Fruit fly (Drosophila melanogaster) whole organism, embryonic: ENCODE results near the gene Zn72D.

ENCODE experiments used
- Adf1 ChIP-seq: fragments of 200-800 bp; sonication (Bioruptor generic); IDR thresholded peaks from 2 replicates; pipeline ENCODE4 v1.3.6; 2022; ENCODE audit warnings: missing biosample characterization, missing genetic modification characterization
- Bgb ChIP-seq: fragments of 200-800 bp; sonication (Bioruptor generic); IDR thresholded peaks from 2 replicates; pipeline ENCODE4 v1.3.6; 2022; ENCODE audit warnings: missing biosample characterization, missing genetic modification characterization; ENCODE audit not compliant: partially characterized antibody
- BtbVII ChIP-seq: fragments of 200-800 bp; sonication (Bioruptor generic); optimal IDR thresholded peaks from 3 replicates; lab custom pipeline; 2017; ENCODE audit warnings: missing biosample characterization, mild to moderate bottlenecking, missing genetic modification characterization
- CG1024 ChIP-seq: fragments of 200-800 bp; sonication (Bioruptor generic); IDR thresholded peaks from 2 replicates; pipeline ENCODE4 v1.3.6; 2022; ENCODE audit warnings: missing biosample characterization, missing genetic modification characterization
- CG10462 ChIP-seq: fragments of 200-800 bp; sonication (Bioruptor generic); optimal IDR thresholded peaks from 2 replicates; lab custom pipeline; 2016; ENCODE audit warnings: missing biosample characterization, missing genetic modification characterization
- CG11723 ChIP-seq: fragments of 200-800 bp; sonication (Bioruptor generic); optimal IDR thresholded peaks from 2 replicates; lab custom pipeline; 2017; ENCODE audit warnings: missing biosample characterization, mild to moderate bottlenecking, missing genetic modification characterization
- CG13624 ChIP-seq: fragments of 200-800 bp; sonication (Bioruptor generic); optimal IDR thresholded peaks from 2 replicates; lab custom pipeline; 2016; ENCODE audit warnings: missing biosample characterization, missing genetic modification characterization
- CG14667 ChIP-seq: fragments of 200-800 bp; sonication (Bioruptor generic); IDR thresholded peaks from 2 replicates; pipeline ENCODE4 v1.3.6; 2022; ENCODE audit warnings: missing biosample characterization, missing genetic modification characterization
- CG15073 ChIP-seq: fragments of 200-800 bp; sonication (Bioruptor generic); optimal IDR thresholded peaks from 2 replicates; lab custom pipeline; 2016; ENCODE audit warnings: missing biosample characterization, missing genetic modification characterization
- CG15479 ChIP-seq: fragments of 200-800 bp; sonication (Bioruptor generic); optimal IDR thresholded peaks from 3 replicates; lab custom pipeline; 2019; ENCODE audit warnings: missing biosample characterization, mild to moderate bottlenecking, missing genetic modification characterization, moderate library complexity
- CG17186 ChIP-seq: fragments of 200-800 bp; sonication (Bioruptor generic); optimal IDR thresholded peaks from 3 replicates; lab custom pipeline; 2017; ENCODE audit warnings: missing biosample characterization, missing genetic modification reagents, missing genetic modification characterization
- CG17361 ChIP-seq: fragments of 200-800 bp; sonication (Bioruptor generic); IDR thresholded peaks from 3 replicates; pipeline ENCODE4 v1.3.6; 2022; ENCODE audit warnings: missing biosample characterization, missing genetic modification characterization
- CG1832 ChIP-seq: fragments of 200-800 bp; sonication (Bioruptor generic); optimal IDR thresholded peaks from 2 replicates; lab custom pipeline; 2017; ENCODE audit warnings: missing biosample characterization, mild to moderate bottlenecking, missing genetic modification characterization, inconsistent platforms
- CG2129 ChIP-seq: fragments of 200-800 bp; sonication (Bioruptor generic); IDR thresholded peaks from 2 replicates; pipeline ENCODE4 v1.3.6; 2022; ENCODE audit warnings: missing biosample characterization, missing genetic modification characterization; ENCODE audit not compliant: partially characterized antibody
- CG31441 ChIP-seq: fragments of 200-800 bp; sonication (Bioruptor generic); IDR thresholded peaks from 2 replicates; pipeline ENCODE4 v1.3.6; 2022; ENCODE audit warnings: missing biosample characterization, missing genetic modification characterization
- CG6654 ChIP-seq: fragments of 200-800 bp; sonication (Bioruptor generic); optimal IDR thresholded peaks from 2 replicates; lab custom pipeline; 2017; ENCODE audit warnings: missing biosample characterization, mild to moderate bottlenecking, missing genetic modification characterization
- CG6765 ChIP-seq: fragments of 200-800 bp; sonication (Bioruptor generic); optimal IDR thresholded peaks from 3 replicates; lab custom pipeline; 2017; ENCODE audit warnings: missing biosample characterization, mild to moderate bottlenecking, missing genetic modification characterization
- CG7357 ChIP-seq: fragments of 200-800 bp; sonication (Bioruptor generic); IDR thresholded peaks from 3 replicates; pipeline ENCODE4 v1.3.6; 2022; ENCODE audit warnings: missing biosample characterization, missing genetic modification characterization
- CG7372 ChIP-seq: fragments of 200-800 bp; sonication (Bioruptor generic); IDR thresholded peaks from 2 replicates; pipeline ENCODE4 v1.3.6; 2022; ENCODE audit warnings: missing biosample characterization, missing genetic modification characterization
- CG9609 ChIP-seq: fragments of 200-800 bp; sonication (Bioruptor generic); optimal IDR thresholded peaks from 3 replicates; lab custom pipeline; 2016; ENCODE audit warnings: missing biosample characterization, missing genetic modification characterization
- CHES-1-like ChIP-seq: fragments of 200-800 bp; sonication (Bioruptor generic); optimal IDR thresholded peaks from 2 replicates; lab custom pipeline; 2016; ENCODE audit warnings: missing biosample characterization, missing genetic modification characterization
- ERR ChIP-seq: fragments of 200-800 bp; sonication (Bioruptor generic); optimal IDR thresholded peaks from 2 replicates; lab custom pipeline; 2016; ENCODE audit warnings: missing biosample characterization, missing genetic modification characterization
- Eip74EF ChIP-seq, 2 experiments: fragments of 200-800 bp in 1 of 2; fragments of >200 bp in 1 of 2; sonication (Bioruptor generic) in 1 of 2; optimal IDR thresholded peaks; 2 replicates each; lab custom pipeline; 2017 to 2019; ENCODE audit warnings: missing biosample characterization in 2 of 2, missing genetic modification characterization in 2 of 2, mild to moderate bottlenecking in 1 of 2, moderate library complexity in 1 of 2
- Fer1 ChIP-seq: fragments of 200-800 bp; sonication (Bioruptor generic); optimal IDR thresholded peaks from 2 replicates; lab custom pipeline; 2017; ENCODE audit warnings: missing biosample characterization, mild to moderate bottlenecking, missing genetic modification characterization
- HmgD ChIP-seq: fragments of 200-800 bp; sonication (Bioruptor generic); optimal IDR thresholded peaks from 3 replicates; lab custom pipeline; 2016; ENCODE audit warnings: missing biosample characterization, missing genetic modification characterization
- HmgZ ChIP-seq: fragments of 200-800 bp; sonication (Bioruptor generic); optimal IDR thresholded peaks from 2 replicates; lab custom pipeline; 2018; ENCODE audit warnings: missing biosample characterization, mild to moderate bottlenecking, missing genetic modification characterization
- Hr39 ChIP-seq: fragments of >200 bp; optimal IDR thresholded peaks from 2 replicates; lab custom pipeline; 2017
- Lhr ChIP-seq: fragments of 200-800 bp; sonication (Bioruptor generic); optimal IDR thresholded peaks from 3 replicates; lab custom pipeline; 2017; ENCODE audit warnings: mild to moderate bottlenecking, missing biosample characterization, missing genetic modification reagents, missing genetic modification characterization
- Lim3 ChIP-seq: fragments of 200-800 bp; sonication (Bioruptor generic); IDR thresholded peaks from 2 replicates; pipeline ENCODE4 v1.3.6; 2022; ENCODE audit warnings: missing biosample characterization, missing genetic modification characterization
- Oli ChIP-seq: fragments of 200-800 bp; sonication (Bioruptor generic); optimal IDR thresholded peaks from 2 replicates; lab custom pipeline; 2018; ENCODE audit warnings: missing biosample characterization, mild to moderate bottlenecking, missing genetic modification characterization, moderate library complexity
- Ssrp ChIP-seq: fragments of 200-800 bp; sonication (Bioruptor generic); optimal IDR thresholded peaks from 2 replicates; lab custom pipeline; 2018; ENCODE audit warnings: missing biosample characterization, mild to moderate bottlenecking, missing genetic modification characterization, moderate library complexity
- Usf ChIP-seq: fragments of 200-800 bp; sonication (Bioruptor generic); optimal IDR thresholded peaks from 2 replicates; lab custom pipeline; 2017; ENCODE audit warnings: missing genotype, missing biosample characterization, missing genetic modification characterization
- bigmax ChIP-seq: fragments of 200-800 bp; sonication (Bioruptor generic); optimal IDR thresholded peaks from 2 replicates; lab custom pipeline; 2018; ENCODE audit warnings: missing biosample characterization, mild to moderate bottlenecking, missing genetic modification characterization
- cad ChIP-seq: fragments of >200 bp; optimal IDR thresholded peaks from 2 replicates; lab custom pipeline; 2017; ENCODE audit warnings: missing biosample characterization, missing genetic modification characterization
- croc ChIP-seq: fragments of 200-800 bp; sonication (Bioruptor generic); conservative IDR thresholded peaks from 3 replicates; pipeline ENCODE4 v1.3.6; 2022; ENCODE audit warnings: missing biosample characterization, missing genetic modification characterization
- dati ChIP-seq: fragments of 200-800 bp; sonication (Bioruptor generic); IDR thresholded peaks from 2 replicates; pipeline ENCODE4 v1.3.6; 2022; ENCODE audit warnings: missing biosample characterization, missing genetic modification characterization
- emc ChIP-seq: fragments of 200-800 bp; sonication (Bioruptor generic); optimal IDR thresholded peaks from 2 replicates; lab custom pipeline; 2016; ENCODE audit warnings: missing biosample characterization, missing genetic modification characterization
- gt ChIP-seq: fragments of 200-800 bp; sonication (Bioruptor generic); IDR thresholded peaks from 2 replicates; pipeline ENCODE4 v1.3.6; 2022; ENCODE audit warnings: missing biosample characterization, missing genetic modification characterization
- hth ChIP-seq: fragments of >200 bp; optimal IDR thresholded peaks from 2 replicates; lab custom pipeline; 2017; ENCODE audit warnings: inconsistent platforms
- mam ChIP-seq: fragments of 200-800 bp; sonication (Bioruptor generic); optimal IDR thresholded peaks from 3 replicates; lab custom pipeline; 2016; ENCODE audit warnings: missing biosample characterization, missing genetic modification characterization
- nerfin-2 ChIP-seq: fragments of 200-800 bp; sonication (Bioruptor generic); IDR thresholded peaks from 2 replicates; pipeline ENCODE4 v1.3.6; 2022; ENCODE audit warnings: missing biosample characterization, missing genetic modification characterization; ENCODE audit not compliant: partially characterized antibody
- nmo ChIP-seq: fragments of 200-800 bp; sonication (Bioruptor generic); optimal IDR thresholded peaks from 2 replicates; lab custom pipeline; 2018; ENCODE audit warnings: missing biosample characterization, mild to moderate bottlenecking, missing genetic modification characterization, moderate library complexity
- pzg ChIP-seq: fragments of 200-800 bp; sonication (Bioruptor generic); optimal IDR thresholded peaks from 3 replicates; lab custom pipeline; 2018; ENCODE audit warnings: missing biosample characterization, mild to moderate bottlenecking, missing genetic modification characterization, moderate library complexity
- sd ChIP-seq: fragments of 200-800 bp; sonication (Bioruptor generic); optimal IDR thresholded peaks from 3 replicates; lab custom pipeline; 2018; ENCODE audit warnings: missing biosample characterization, mild to moderate bottlenecking, missing genetic modification characterization, moderate library complexity
- so ChIP-seq: fragments of 200-800 bp; sonication (Bioruptor generic); IDR thresholded peaks from 3 replicates; pipeline ENCODE4 v1.3.6; 2022; ENCODE audit warnings: missing biosample characterization, missing genetic modification characterization
- ssp ChIP-seq: fragments of 200-800 bp; sonication (Bioruptor generic); IDR thresholded peaks from 2 replicates; pipeline ENCODE4 v1.3.6; 2022; ENCODE audit warnings: missing biosample characterization, missing genetic modification characterization
- tna ChIP-seq: fragments of 200-800 bp; sonication (Bioruptor generic); IDR thresholded peaks from 2 replicates; pipeline ENCODE4 v1.3.6; 2022; ENCODE audit warnings: missing biosample characterization, missing genetic modification characterization; ENCODE audit not compliant: partially characterized antibody
- vfl ChIP-seq: fragments of 200-800 bp; sonication (Bioruptor generic); optimal IDR thresholded peaks from 2 replicates; lab custom pipeline; 2016; ENCODE audit warnings: missing biosample characterization, missing genetic modification characterization
- zen2 ChIP-seq: fragments of 200-800 bp; sonication (Bioruptor generic); IDR thresholded peaks from 3 replicates; pipeline ENCODE4 v1.3.6; 2022; ENCODE audit warnings: missing biosample characterization, missing genetic modification characterization; ENCODE audit not compliant: partially characterized antibody

Zn72D gene

dm6 chr3L:16113607-16114337 lies 1.3 kb upstream of the Zn72D start (continued):
- TF ChIP-seq pzg (GFP tag; lab: Kevin White, UChicago) = peak; percentile 86
- TF ChIP-seq CG7372 (GFP tag; lab: Robert Waterston, UW) = 0 out of 2 replicates have a peak, but pooled peaks have one; percentile 52
- TF ChIP-seq zen2 (GFP tag; lab: Robert Waterston, UW) = no peak; the same call in 2 of the 3 replicates
- peak; percentile 68 for TF ChIP-seq Adf1
- TF ChIP-seq Lim3 = no peak
- TF ChIP-seq ERR (GFP tag; lab: Kevin White, UChicago) = peak; percentile 85
- TF ChIP-seq CG14667 (GFP tag; lab: Robert Waterston, UW) = 0 out of 2 replicates have a peak, but pooled peaks have one; percentile 54
- peak; percentile 79 for TF ChIP-seq so
- peak; percentile 19; the same call in 1 of the 3 replicates for TF ChIP-seq CG7357
- peak; percentile 92 for TF ChIP-seq HmgZ (tag; lab: Kevin White, UChicago)
- peak; percentile 88 for TF ChIP-seq Bgb
- peak; percentile 38; the same call in 1 of the 2 replicates for TF ChIP-seq CG2129 (GFP tag; lab: Robert Waterston, UW)
- TF ChIP-seq croc (GFP tag; lab: Robert Waterston, UW) = peak; percentile 39; the same call in 2 of the 3 replicates
- peak; percentile 62 for TF ChIP-seq cad (GFP tag; lab: Kevin White, UChicago)
- TF ChIP-seq ssp = peak; percentile 4
- TF ChIP-seq bigmax (GFP tag; lab: Kevin White, UChicago) = peak; percentile 50
- 0 out of 2 replicates have a peak, but pooled peaks have one; percentile 21 for TF ChIP-seq CG1024 (GFP tag; lab: Robert Waterston, UW)
- TF ChIP-seq CG17361 (GFP tag; lab: Robert Waterston, UW) = no peak; the same call in 1 of the 3 replicates
- no peak for TF ChIP-seq CG1832
- TF ChIP-seq vfl (GFP tag; lab: Kevin White, UChicago) = peak; percentile 85
- peak; percentile 75 for TF ChIP-seq CG11723 (GFP tag; lab: Kevin White, UChicago)
- peak; percentile 85 for TF ChIP-seq BtbVII
- TF ChIP-seq CG15479 (GFP tag; lab: Kevin White, UChicago) = peak; percentile 99
- TF ChIP-seq Lhr (GFP tag; lab: Kevin White, UChicago) = peak; percentile 61
- peak; percentile 32 for TF ChIP-seq CG15073 (GFP tag; lab: Kevin White, UChicago)
- TF ChIP-seq emc (GFP tag; lab: Kevin White, UChicago) = peak; percentile 76
- TF ChIP-seq CG31441 (GFP tag; lab: Robert Waterston, UW) = no peak; the same call in none of the 2 replicates
- TF ChIP-seq CG13624 = peak; percentile 92
- TF ChIP-seq hth (lab: Kevin White, UChicago) = no peak
- TF ChIP-seq Eip74EF (GFP tag; optimal IDR thresholded peaks at IDR 0.05; lab: Kevin White, UChicago) = no peak
- peak; percentile 34 for TF ChIP-seq Usf (GFP tag; lab: Kevin White, UChicago)
- peak; percentile 75 for TF ChIP-seq Ssrp (tag; lab: Kevin White, UChicago)
- peak; percentile 91 for TF ChIP-seq mam (GFP tag; lab: Kevin White, UChicago)
- peak; percentile 92 for TF ChIP-seq Fer1
- peak; percentile 33 for TF ChIP-seq CG10462 (GFP tag; lab: Kevin White, UChicago)
- no peak for TF ChIP-seq CG6654 (GFP tag; lab: Kevin White, UChicago)
- TF ChIP-seq HmgD (GFP tag; lab: Kevin White, UChicago) = peak; percentile 74
- TF ChIP-seq dati = peak; percentile 30; the same call in 1 of the 2 replicates
- TF ChIP-seq CG6765 (GFP tag; lab: Kevin White, UChicago) = peak; percentile 71
- peak; percentile 35; the same call in 1 of the 2 replicates for TF ChIP-seq nerfin-2 (GFP tag; lab: Robert Waterston, UW)
- no peak for TF ChIP-seq gt (GFP tag; lab: Robert Waterston, UW)
- TF ChIP-seq CHES-1-like (GFP tag; lab: Kevin White, UChicago) = peak; percentile 87
- TF ChIP-seq CG17186 (GFP tag; lab: Kevin White, UChicago) = peak; percentile 92
- peak; percentile 65 for TF ChIP-seq Oli
- TF ChIP-seq Hr39 = no peak
- peak; percentile 82 for TF ChIP-seq nmo
- TF ChIP-seq sd (tag; lab: Kevin White, UChicago) = no peak
- peak; percentile 85 for TF ChIP-seq CG9609 (GFP tag; lab: Kevin White, UChicago)
- TF ChIP-seq tna (GFP tag; lab: Robert Waterston, UW) = peak; percentile 18; the same call in 1 of the 2 replicates
